Worm (Caenorhabditis elegans): ENCODE results near the gene wbp-11.

wbp-11 gene

DNA sequence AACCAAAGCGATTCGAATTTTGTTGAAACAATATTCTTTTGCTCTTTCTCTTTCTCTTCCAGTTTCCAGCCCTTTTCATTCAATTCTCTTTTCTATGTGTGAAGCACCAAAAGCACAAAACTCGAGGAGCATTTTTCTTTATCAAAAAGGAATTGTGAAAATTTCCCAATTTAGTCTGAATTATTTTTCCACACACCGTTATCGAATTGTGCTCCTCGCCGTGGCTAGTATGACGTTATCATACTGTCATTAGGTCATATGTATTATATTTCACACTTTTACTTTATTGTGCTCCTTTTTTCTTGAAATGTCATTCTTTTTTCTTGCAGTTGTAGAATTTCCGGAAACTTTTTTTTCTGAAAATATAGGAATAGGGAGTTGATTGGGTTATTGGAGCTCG is 48.9 kb downstream of the wbp-11 start:
- TF ChIP-seq nfya-1 (tag; optimal IDR thresholded peaks at IDR 0.05), result no peak
- no peak for TF ChIP-seq sdc-2 (tag; optimal IDR thresholded peaks at IDR 0.05)
- no peak for TF ChIP-seq ceh-9 (tag; optimal IDR thresholded peaks at IDR 0.05)
- TF ChIP-seq hlh-13 (GFP tag; optimal IDR thresholded peaks at IDR 0.05), result no peak
- TF ChIP-seq ceh-18 (tag; optimal IDR thresholded peaks at IDR 0.05), result no peak
- no peak for TF ChIP-seq ceh-2 (tag; optimal IDR thresholded peaks at IDR 0.05)
- TF ChIP-seq hlh-15 (tag; optimal IDR thresholded peaks at IDR 0.05), result no peak
- TF ChIP-seq tbx-2 (tag; optimal IDR thresholded peaks at IDR 0.05), result no peak
- TF ChIP-seq ttx-3 (tag; optimal IDR thresholded peaks at IDR 0.05), result no peak
- TF ChIP-seq ztf-16 (tag; optimal IDR thresholded peaks at IDR 0.05), result no peak

- TF ChIP-seq lim-6 (tag; optimal IDR thresholded peaks at IDR 0.05) (no peak), hlh-8 (tag; optimal IDR thresholded peaks at IDR 0.05) (no peak)
Measured at ce11 chrII:10222577-10222976, 49.9 kb downstream of the wbp-11 start, which contains the start of gene plc-3. Gene plc-3, plus strand, starts transcription at chrII:10222877.
